1 fruit fly cellular context compared by ENCODE assay signal in the genomic region with DNA sequence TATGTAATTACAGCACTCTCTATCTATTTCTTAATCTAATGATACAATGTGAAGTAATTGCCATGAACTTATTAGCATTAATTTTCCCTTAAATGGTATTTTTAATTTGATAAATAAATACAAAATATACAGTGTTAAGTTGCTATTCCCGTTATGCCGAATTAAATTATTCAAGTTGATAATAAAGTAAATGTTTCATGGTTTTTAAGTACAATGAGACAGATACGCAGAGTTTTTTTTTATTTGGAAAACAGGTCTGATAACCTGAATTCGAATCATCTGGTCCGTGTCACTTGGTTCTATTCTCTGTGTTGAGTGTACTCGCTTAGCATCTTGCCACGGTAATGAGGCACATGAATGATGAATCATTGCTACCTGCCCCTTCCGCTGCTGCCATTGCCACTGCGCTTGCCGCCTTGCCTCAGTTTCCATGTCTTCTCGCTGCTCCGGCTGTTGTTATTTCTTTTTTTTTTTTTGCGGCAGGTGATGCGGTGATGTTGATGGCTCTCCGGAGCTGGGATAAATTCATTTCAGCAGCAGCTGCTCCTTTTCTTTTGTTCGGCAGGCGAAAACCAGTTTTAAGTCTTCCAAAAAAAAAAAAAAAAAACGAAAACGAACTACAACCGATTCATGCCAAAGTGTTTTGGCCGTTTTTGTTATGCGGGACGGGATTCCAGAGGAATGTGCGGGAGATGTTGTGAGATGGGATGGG.
TF ChIP-seq lines count a peak whose summit lies in the region.

No protein-coding gene starts in this region.

TF ChIP-seq in whole organism, prepupa, 60 proteins besides CTCF, POLR2A, EP300 and RAD21 (continued from another document):
- peak; percentile 22 for TF ChIP-seq Hr39 (GFP tag; optimal IDR thresholded peaks at IDR 0.05; lab: Kevin White, UChicago)
- TF ChIP-seq salr (GFP tag; optimal IDR thresholded peaks at IDR 0.05; lab: Kevin White, UChicago): peak in 1 of 2 experiments; percentile 2
- TF ChIP-seq vri (GFP tag; optimal IDR thresholded peaks at IDR 0.05; lab: Kevin White, UChicago): no peak
- TF ChIP-seq CG6854 (GFP tag; optimal IDR thresholded peaks at IDR 0.05; lab: Kevin White, UChicago): peak; percentile 33
- TF ChIP-seq dsx (GFP tag; optimal IDR thresholded peaks at IDR 0.05; lab: Kevin White, UChicago; ENCODE audit: poor library complexity, severe bottlenecking): peak; percentile 47
- peak; percentile 28 for TF ChIP-seq CG3919 (GFP tag; optimal IDR thresholded peaks at IDR 0.05; lab: Kevin White, UChicago)
- peak; percentile 29 for TF ChIP-seq achi (GFP tag; optimal IDR thresholded peaks at IDR 0.05; lab: Kevin White, UChicago)
- no peak for TF ChIP-seq Sox14 (GFP tag; optimal IDR thresholded peaks at IDR 0.05; lab: Kevin White, UChicago)
- no peak for TF ChIP-seq dac (GFP tag; optimal IDR thresholded peaks at IDR 0.05; lab: Kevin White, UChicago)
- TF ChIP-seq CG10631 (GFP tag; optimal IDR thresholded peaks at IDR 0.05; lab: Kevin White, UChicago): peak; percentile 50
- TF ChIP-seq eg (GFP tag; IDR thresholded peaks at IDR 0.05; lab: Robert Waterston, UW): no peak
- peak; percentile 67 for TF ChIP-seq OdsH (GFP tag; optimal IDR thresholded peaks at IDR 0.05; lab: Kevin White, UChicago)
- no peak for TF ChIP-seq Sox15 (GFP tag; optimal IDR thresholded peaks at IDR 0.05; lab: Kevin White, UChicago)
- TF ChIP-seq CG9139 (GFP tag; optimal IDR thresholded peaks at IDR 0.05; lab: Kevin White, UChicago): no peak
- peak; percentile 21 for TF ChIP-seq CG1621 (tag; optimal IDR thresholded peaks at IDR 0.05; lab: Kevin White, UChicago)
- no peak for TF ChIP-seq Eip93F (GFP tag; optimal IDR thresholded peaks at IDR 0.05; lab: Kevin White, UChicago)
- no peak for TF ChIP-seq fkh (GFP tag; optimal IDR thresholded peaks at IDR 0.05; lab: Kevin White, UChicago)
- TF ChIP-seq spab (GFP tag; optimal IDR thresholded peaks at IDR 0.05; lab: Kevin White, UChicago): no peak
- TF ChIP-seq CG6808 (GFP tag; optimal IDR thresholded peaks at IDR 0.05; lab: Kevin White, UChicago): peak; percentile 37
- no peak for TF ChIP-seq CG16779 (tag; optimal IDR thresholded peaks at IDR 0.05; lab: Kevin White, UChicago)
- TF ChIP-seq CG15336 (GFP tag; IDR thresholded peaks at IDR 0.05; lab: Robert Waterston, UW): no peak
- TF ChIP-seq CG6792 (GFP tag; optimal IDR thresholded peaks at IDR 0.05; lab: Kevin White, UChicago): no peak
